Worm (Caenorhabditis elegans): Measurements from ENCODE around the gene F45F2.9.

F45F2.9 gene

DNA sequence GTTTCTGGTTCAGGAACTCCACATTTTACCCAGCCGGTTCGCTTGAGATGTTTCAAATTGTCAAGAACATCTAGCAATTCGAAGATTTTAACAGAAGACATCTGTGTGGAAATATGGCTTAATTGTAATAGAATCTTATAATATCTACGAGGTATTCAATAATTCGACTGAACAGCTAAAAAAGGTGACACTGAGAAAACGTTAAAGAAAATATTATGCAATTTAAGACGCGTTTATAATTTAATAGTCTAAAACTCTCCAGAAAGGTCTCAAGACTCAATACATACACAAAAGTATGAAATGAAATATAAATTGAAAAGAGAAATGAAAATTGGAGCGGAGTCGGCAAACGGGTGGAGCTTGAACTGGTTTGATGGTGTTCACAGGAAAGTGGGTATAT is at the start of gene F45F2.9:
F45F2.9 (minus strand) TSS at position 101 of the 400 bp plus-strand sequence.
- TF ChIP-seq tab-1 (GFP tag; IDR thresholded peaks at IDR 0.05) (no peak), cog-1 (tag; optimal IDR thresholded peaks at IDR 0.05) (no peak), ztf-23 (GFP tag; IDR thresholded peaks at IDR 0.05) (no peak), ref-1 (GFP tag; conservative IDR thresholded peaks at IDR 0.05) (no peak), T22C8.4 (GFP tag; IDR thresholded peaks at IDR 0.05) (no peak), med-1 (GFP tag; optimal IDR thresholded peaks at IDR 0.05; ENCODE audit: insufficient read depth) (no peak), flt-1 (GFP tag; IDR thresholded peaks at IDR 0.05) (no peak), klf-2 (GFP tag; conservative IDR thresholded peaks at IDR 0.05) (no peak), ztf-29 (GFP tag; IDR thresholded peaks at IDR 0.05) (no peak)

DNA sequence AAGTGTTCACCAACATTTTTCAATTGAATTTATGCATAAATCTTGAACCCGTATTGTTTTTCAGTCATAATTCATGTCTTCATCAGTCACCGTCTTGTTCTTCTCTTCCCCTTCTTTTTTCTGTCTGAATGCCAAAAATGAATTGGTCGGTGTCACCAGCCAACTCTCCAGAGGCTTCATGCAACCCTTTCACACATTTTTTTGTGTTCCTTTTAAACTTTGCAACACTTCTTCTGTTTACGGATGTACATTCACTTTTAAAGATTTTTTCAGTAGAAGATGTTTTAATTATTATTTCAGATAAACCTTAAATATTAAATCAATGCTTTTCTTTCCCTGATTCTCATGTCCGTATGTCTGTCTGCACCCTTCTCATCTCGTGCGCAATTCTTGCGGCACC is 47.7 kb upstream of the F45F2.9 start, which contains the start of gene acr-16:
acr-16 (plus strand) TSS at position 301 of the 400 bp plus-strand sequence.
- TF ChIP-seq med-1 (GFP tag; optimal IDR thresholded peaks at IDR 0.05; ENCODE audit: insufficient read depth) (no peak), klf-2 (GFP tag; conservative IDR thresholded peaks at IDR 0.05) (no peak), tab-1 (GFP tag; IDR thresholded peaks at IDR 0.05) (no peak), flt-1 (GFP tag; IDR thresholded peaks at IDR 0.05) (no peak), ref-1 (GFP tag; conservative IDR thresholded peaks at IDR 0.05) (no peak), T22C8.4 (GFP tag; IDR thresholded peaks at IDR 0.05) (no peak), ztf-23 (GFP tag; IDR thresholded peaks at IDR 0.05) (no peak), cog-1 (tag; optimal IDR thresholded peaks at IDR 0.05) (no peak), ztf-29 (GFP tag; IDR thresholded peaks at IDR 0.05) (no peak)

DNA sequence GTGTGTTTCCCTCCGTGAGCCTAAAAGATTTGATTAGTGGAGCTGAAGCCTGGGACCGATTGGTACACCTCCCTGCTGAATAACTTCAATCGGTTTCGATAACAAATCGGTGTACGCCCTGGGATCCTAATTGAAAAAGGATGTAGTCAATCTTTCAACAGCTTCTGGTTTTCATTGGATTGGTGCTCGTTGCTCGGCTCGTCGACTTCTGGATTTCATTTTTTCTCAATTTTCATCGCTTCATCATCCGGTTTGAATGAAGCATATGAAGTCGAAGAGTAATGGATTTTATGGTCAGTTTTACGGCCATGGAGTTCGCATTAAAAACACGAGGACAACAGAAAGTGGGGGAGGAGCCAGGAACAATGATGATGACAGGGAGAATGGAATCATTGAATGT is 42.7 kb upstream of the F45F2.9 start:
- TF ChIP-seq klf-2 (GFP tag; conservative IDR thresholded peaks at IDR 0.05): no peak
- TF ChIP-seq cog-1 (tag; optimal IDR thresholded peaks at IDR 0.05): no peak
- TF ChIP-seq ref-1 (GFP tag; conservative IDR thresholded peaks at IDR 0.05): no peak
- TF ChIP-seq med-1 (GFP tag; optimal IDR thresholded peaks at IDR 0.05; ENCODE audit: insufficient read depth): no peak
- no peak for TF ChIP-seq ztf-29 (GFP tag; IDR thresholded peaks at IDR 0.05)
- TF ChIP-seq flt-1 (GFP tag; IDR thresholded peaks at IDR 0.05): no peak

DNA sequence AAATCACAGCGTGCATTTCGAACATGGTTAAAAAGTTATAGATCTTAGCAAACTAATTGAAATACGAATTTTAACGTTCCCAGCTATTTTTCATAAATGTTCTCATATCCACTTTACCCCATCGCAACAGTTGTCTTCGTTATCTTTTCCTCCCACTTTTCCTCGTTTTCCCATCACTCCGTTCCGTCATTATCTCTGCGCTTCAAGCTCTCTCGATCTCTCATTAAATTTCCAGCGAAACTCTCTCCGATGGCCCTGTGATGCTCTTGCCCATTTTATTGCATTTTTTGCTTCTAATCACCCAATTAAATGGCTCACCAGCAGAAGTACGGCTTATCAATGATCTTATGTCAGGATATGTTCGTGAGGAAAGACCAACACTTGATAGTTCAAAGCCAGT is 39.2 kb upstream of the F45F2.9 start, which contains the start of gene acr-15:
acr-15 (plus strand) TSS at position 236 of the 400 bp plus-strand sequence.
- TF ChIP-seq cog-1 (tag; optimal IDR thresholded peaks at IDR 0.05) (no peak), ztf-23 (GFP tag; IDR thresholded peaks at IDR 0.05) (0 out of 2 replicates have a peak, but pooled peaks have one; percentile 34)

DNA sequence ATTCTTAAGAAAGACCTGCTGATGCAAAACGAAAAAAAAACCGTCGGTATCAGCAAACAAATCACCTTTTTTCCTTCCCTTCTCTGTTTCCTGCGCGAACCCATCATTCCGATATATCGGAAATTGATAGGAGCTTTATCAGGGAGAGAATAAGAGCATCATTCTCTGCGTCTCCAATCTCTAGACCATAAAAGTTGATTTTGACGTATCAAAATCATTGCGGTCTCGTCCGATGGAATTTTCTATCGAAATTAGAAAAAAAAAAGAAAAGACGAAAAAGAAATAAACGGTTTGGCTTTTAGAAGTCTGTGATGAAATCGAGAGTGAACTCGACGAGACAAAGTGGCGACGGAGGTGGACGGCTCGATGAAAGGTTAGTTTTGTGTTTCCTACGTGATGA is 35.7 kb upstream of the F45F2.9 start, which contains the start of gene stdh-4:
stdh-4 (plus strand) TSS at position 301 of the 400 bp plus-strand sequence.
- no peak for TF ChIP-seq ztf-29 (GFP tag; IDR thresholded peaks at IDR 0.05)
- TF ChIP-seq ztf-23 (GFP tag; IDR thresholded peaks at IDR 0.05): no peak
- no peak for TF ChIP-seq klf-2 (GFP tag; conservative IDR thresholded peaks at IDR 0.05)
- TF ChIP-seq tab-1 (GFP tag; IDR thresholded peaks at IDR 0.05): no peak
- no peak for TF ChIP-seq flt-1 (GFP tag; IDR thresholded peaks at IDR 0.05)
- no peak for TF ChIP-seq ref-1 (GFP tag; conservative IDR thresholded peaks at IDR 0.05)
- no peak for TF ChIP-seq cog-1 (tag; optimal IDR thresholded peaks at IDR 0.05)
- no peak for TF ChIP-seq med-1 (GFP tag; optimal IDR thresholded peaks at IDR 0.05; ENCODE audit: insufficient read depth)
- TF ChIP-seq T22C8.4 (GFP tag; IDR thresholded peaks at IDR 0.05): no peak

DNA sequence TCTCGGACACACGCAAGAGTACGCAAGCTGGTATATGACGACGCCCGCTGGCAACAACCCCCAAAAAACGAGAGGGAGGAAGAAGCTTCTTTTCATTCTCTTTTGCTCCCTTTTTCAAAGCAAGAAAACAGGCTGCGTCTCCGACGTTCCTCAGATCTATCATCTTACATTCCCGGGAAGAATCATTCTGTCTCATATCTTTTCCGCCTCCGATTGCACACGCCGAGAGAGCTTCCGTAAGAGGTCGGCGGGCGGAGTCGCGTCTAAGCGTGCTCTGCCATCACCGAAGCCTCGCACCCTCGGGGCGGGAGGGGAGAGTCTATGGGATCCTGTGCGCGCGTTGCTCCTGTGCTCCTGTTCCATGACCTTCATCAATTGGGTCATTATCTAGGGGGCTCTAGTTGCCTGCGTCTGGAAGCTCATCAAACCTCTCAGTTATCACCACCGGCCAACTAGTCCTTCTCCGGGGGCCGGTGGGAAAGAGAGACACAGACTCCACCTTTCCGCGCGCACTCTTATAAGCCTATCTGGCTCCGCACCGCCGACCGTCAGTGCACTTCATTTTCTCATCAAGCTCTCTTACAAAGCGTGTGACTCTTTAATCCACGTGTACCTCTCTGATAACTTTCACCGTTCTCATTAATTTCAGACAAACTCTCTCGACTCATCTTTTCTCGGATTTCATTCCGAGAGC is 32.4 kb upstream of the F45F2.9 start, which contains the start of the genes slc-17.8 and asns-1:
slc-17.8 (minus strand) TSS at position 51 of the 694 bp plus-strand sequence.
asns-1 (plus strand) TSS at position 644 of the 694 bp plus-strand sequence.
- TF ChIP-seq tab-1 (GFP tag; IDR thresholded peaks at IDR 0.05): no peak
- no peak for TF ChIP-seq ztf-29 (GFP tag; IDR thresholded peaks at IDR 0.05)
- TF ChIP-seq med-1 (GFP tag; optimal IDR thresholded peaks at IDR 0.05; ENCODE audit: insufficient read depth): no peak
- no peak for TF ChIP-seq klf-2 (GFP tag; conservative IDR thresholded peaks at IDR 0.05)
- TF ChIP-seq T22C8.4 (GFP tag; IDR thresholded peaks at IDR 0.05): no peak
- no peak for TF ChIP-seq ref-1 (GFP tag; conservative IDR thresholded peaks at IDR 0.05)
- TF ChIP-seq cog-1 (tag; optimal IDR thresholded peaks at IDR 0.05): no peak
- no peak for TF ChIP-seq flt-1 (GFP tag; IDR thresholded peaks at IDR 0.05)
- no peak for TF ChIP-seq ztf-23 (GFP tag; IDR thresholded peaks at IDR 0.05)

DNA sequence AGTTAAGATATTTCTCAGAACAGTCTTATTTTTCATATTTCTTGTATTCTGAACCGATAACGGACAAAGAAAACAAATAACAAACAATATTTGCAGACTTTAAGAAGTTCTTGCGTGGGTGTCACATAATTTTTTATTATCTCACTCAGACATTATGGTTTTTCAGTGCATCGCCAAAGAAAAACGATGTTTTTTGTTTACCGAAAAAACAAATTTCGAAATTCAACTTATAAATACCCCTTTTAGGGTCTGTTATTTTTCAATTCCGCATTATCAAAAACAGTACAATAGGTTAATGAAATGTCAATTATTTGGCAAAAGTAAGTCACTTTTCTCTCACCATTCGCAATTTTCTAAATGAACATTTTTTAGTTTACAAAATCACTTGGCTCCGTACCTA is 23.8 kb upstream of the F45F2.9 start, which contains the start of gene otpl-4:
otpl-4 (plus strand) TSS at position 301 of the 400 bp plus-strand sequence.
- TF ChIP-seq med-1 (GFP tag; optimal IDR thresholded peaks at IDR 0.05; ENCODE audit: insufficient read depth) (no peak), ref-1 (GFP tag; conservative IDR thresholded peaks at IDR 0.05) (no peak), ztf-23 (GFP tag; IDR thresholded peaks at IDR 0.05) (no peak), T22C8.4 (GFP tag; IDR thresholded peaks at IDR 0.05) (no peak)

DNA sequence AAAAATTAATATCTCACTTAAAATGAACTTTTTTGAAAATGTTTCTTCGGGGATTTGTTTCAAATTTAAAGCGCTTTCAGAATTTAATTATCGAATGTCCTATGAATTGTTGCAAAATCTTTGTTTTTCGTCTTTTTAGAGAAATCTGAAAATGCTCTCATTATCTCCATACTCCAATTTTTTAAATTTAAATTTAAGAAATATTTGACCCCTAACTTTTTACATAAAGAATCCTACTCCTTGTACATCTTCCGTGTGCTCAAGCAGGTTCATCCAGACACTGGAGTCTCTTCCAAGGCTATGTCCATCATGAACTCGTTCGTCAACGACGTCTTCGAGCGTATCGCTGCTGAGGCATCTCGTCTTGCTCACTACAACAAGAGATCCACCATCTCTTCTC is 23.0 kb upstream of the F45F2.9 start, which contains the start of gene his-39:
his-39 (plus strand) TSS at position 301 of the 400 bp plus-strand sequence.
- no peak for TF ChIP-seq ztf-23 (GFP tag; IDR thresholded peaks at IDR 0.05)
- no peak for TF ChIP-seq ref-1 (GFP tag; conservative IDR thresholded peaks at IDR 0.05)
- no peak for TF ChIP-seq flt-1 (GFP tag; IDR thresholded peaks at IDR 0.05)
- no peak for TF ChIP-seq med-1 (GFP tag; optimal IDR thresholded peaks at IDR 0.05; ENCODE audit: insufficient read depth)
- TF ChIP-seq T22C8.4 (GFP tag; IDR thresholded peaks at IDR 0.05): no peak
- no peak for TF ChIP-seq ztf-29 (GFP tag; IDR thresholded peaks at IDR 0.05)
- no peak for TF ChIP-seq cog-1 (tag; optimal IDR thresholded peaks at IDR 0.05)
- TF ChIP-seq tab-1 (GFP tag; IDR thresholded peaks at IDR 0.05): no peak
- TF ChIP-seq klf-2 (GFP tag; conservative IDR thresholded peaks at IDR 0.05): no peak

DNA sequence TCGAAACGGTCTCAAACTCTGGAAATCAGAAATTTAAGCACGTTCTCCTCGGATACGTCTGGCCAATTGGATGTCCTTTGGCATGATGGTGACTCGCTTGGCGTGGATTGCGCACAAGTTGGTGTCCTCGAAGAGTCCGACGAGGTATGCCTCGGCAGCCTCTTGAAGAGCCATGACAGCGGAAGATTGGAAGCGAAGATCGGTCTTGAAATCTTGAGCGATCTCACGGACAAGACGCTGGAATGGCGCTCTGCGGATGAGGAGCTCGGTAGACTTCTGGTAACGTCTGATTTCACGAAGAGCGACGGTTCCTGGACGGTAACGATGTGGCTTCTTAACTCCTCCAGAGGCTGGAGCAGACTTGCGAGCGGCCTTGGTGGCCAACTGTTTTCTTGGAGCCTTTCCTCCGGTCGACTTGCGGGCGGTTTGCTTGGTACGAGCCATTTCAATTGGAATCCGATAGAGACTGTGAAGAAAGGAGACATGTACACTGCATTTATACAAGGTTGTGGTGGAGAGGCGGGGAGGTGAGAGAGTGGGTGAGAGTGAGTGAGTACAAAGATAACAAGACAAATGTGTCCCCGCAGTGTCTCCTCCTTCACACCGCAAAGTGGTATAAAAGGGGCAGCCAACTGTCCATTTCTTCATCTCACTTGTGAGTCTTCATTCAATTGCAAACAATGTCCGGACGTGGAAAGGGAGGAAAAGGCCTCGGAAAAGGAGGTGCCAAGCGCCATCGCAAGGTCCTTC is 21.4 kb upstream of the F45F2.9 start, which contains the start of the genes his-6 and his-5:
his-6 (minus strand) TSS at position 444 of the 750 bp plus-strand sequence.
his-5 (plus strand) TSS at position 681 of the 750 bp plus-strand sequence.
- peak; percentile 72 for TF ChIP-seq flt-1 (GFP tag; IDR thresholded peaks at IDR 0.05)
- TF ChIP-seq klf-2 (GFP tag; conservative IDR thresholded peaks at IDR 0.05): 0 out of 2 replicates have a peak, but pooled peaks have one; percentile 29
- TF ChIP-seq ztf-29 (GFP tag; IDR thresholded peaks at IDR 0.05): peak; percentile 31; the same call in 1 of the 2 replicates
- TF ChIP-seq ztf-23 (GFP tag; IDR thresholded peaks at IDR 0.05): peak; percentile 73; the same call in 1 of the 2 replicates
- TF ChIP-seq cog-1 (tag; optimal IDR thresholded peaks at IDR 0.05): peak; percentile 2

Measured in whole organism, midembryonic.